Fruit fly (Drosophila melanogaster) whole organism, adult: Measurements from ENCODE around the gene neur.

Experiments
- CG33017 ChIP-seq: fragments of 200-800 bp; sonication (Bioruptor generic); optimal IDR thresholded peaks from 2 replicates; lab custom pipeline; 2018; ENCODE audit warnings: missing biosample characterization, mild to moderate bottlenecking, missing genetic modification characterization, moderate library complexity
- CG5204 ChIP-seq: fragments of 200-800 bp; sonication (Bioruptor generic); optimal IDR thresholded peaks from 2 replicates; lab custom pipeline; 2016; ENCODE audit warnings: missing biosample characterization, missing genetic modification characterization
- CG7045 ChIP-seq: fragments of 200-800 bp; sonication (Bioruptor generic); optimal IDR thresholded peaks from 2 replicates; lab custom pipeline; 2017; ENCODE audit warnings: missing biosample characterization, mild to moderate bottlenecking, missing genetic modification characterization
- CG7101 ChIP-seq: fragments of 200-800 bp; sonication (Bioruptor generic); optimal IDR thresholded peaks from 2 replicates; lab custom pipeline; 2018; ENCODE audit warnings: missing biosample characterization, mild to moderate bottlenecking, missing genetic modification characterization, moderate library complexity
- Crg-1 ChIP-seq: fragments of 200-800 bp; sonication (Bioruptor generic); optimal IDR thresholded peaks from 2 replicates; lab custom pipeline; 2016; ENCODE audit warnings: missing biosample characterization, missing genetic modification characterization
- Mnt ChIP-seq: fragments of 200-800 bp; sonication (Bioruptor generic); optimal IDR thresholded peaks from 2 replicates; lab custom pipeline; 2016; ENCODE audit warnings: missing biosample characterization, mild to moderate bottlenecking, missing genetic modification characterization

DNA sequence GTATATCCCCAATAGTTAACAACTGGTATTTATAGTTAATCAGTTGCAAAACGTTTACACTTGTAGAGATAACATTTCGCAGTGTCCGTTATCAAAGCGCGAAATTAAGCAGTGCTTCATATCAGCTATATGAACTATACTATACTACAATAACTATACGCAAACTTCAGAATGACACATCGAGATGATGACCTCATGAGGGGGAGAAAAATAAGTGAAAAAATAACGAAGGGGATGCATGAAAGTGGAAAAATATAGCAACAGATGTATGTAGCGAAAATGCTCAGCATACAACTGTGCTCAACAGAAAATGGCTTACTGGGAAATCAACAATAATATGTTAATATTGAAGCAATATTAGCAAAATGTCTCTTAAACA is 8.5 kb downstream of the neur start:
- TF ChIP-seq CG33017, result no peak
- TF ChIP-seq CG5204, result no peak
- TF ChIP-seq CG7045, result no peak
- TF ChIP-seq CG7101 (tag; lab: Kevin White, UChicago), result no peak
- TF ChIP-seq Mnt (GFP tag; lab: Kevin White, UChicago), result no peak
- no peak for TF ChIP-seq Crg-1 (GFP tag; lab: Kevin White, UChicago)
